Worm (Caenorhabditis elegans) whole organism, L2 larva: ENCODE measurements around the gene F36H12.17.
"Not testable (repeated sequence)": the region's sequence is repeated elsewhere in the genome, so short reads cannot be mapped to it uniquely, and the experiment has no call there.

Experiments
- R02D3.7 ChIP-seq: fragments of 150-350 bp; optimal IDR thresholded peaks from 2 replicates; lab custom pipeline; 2014; ENCODE audit warnings: missing biosample characterization, missing genetic modification characterization
- elt-3 ChIP-seq: sonication (generic microtip); optimal IDR thresholded peaks from 2 replicates; lab custom pipeline; 2017; ENCODE audit warnings: missing biosample characterization, missing genetic modification characterization
- mdl-1 ChIP-seq, 2 experiments: fragments of 150-350 bp in 1 of 2; sonication (generic microtip) in 1 of 2; optimal IDR thresholded peaks; 2 replicates each; lab custom pipeline; 2017; ENCODE audit warnings: missing biosample characterization in 2 of 2, missing genetic modification characterization in 2 of 2

The F36H12.17 gene

DNA sequence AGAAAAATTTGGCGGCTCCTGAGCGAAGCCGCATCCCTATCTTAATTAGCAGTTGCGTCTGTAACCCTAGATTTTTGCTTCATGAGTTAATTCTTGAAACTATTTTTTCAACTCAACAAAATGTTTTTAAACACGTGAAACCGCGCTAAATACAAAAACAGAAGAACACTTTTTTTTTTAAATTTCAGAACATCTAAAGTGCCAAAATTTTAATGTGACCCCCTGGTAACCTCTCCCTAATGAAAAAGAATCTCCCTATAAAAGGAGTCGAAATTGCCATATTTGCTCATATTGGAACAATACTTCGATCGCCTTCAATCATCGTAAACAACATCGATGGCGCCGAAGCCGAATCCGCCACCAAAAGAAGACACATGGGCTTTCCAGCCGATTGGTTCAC lies 59.2 kb downstream of the F36H12.17 start, which contains the start of gene nsph-4.2:
Gene nsph-4.2 (plus strand): TSS at position 301 of the 400 bp plus-strand sequence.
- not testable (repeated sequence) for TF ChIP-seq elt-3; R02D3.7; mdl-1 (tag; optimal IDR thresholded peaks at IDR 0.05; lab: Kevin White, UChicago)
